Worm (Caenorhabditis elegans) whole organism, late embryonic: Measurements from ENCODE around the gene W10C6.2.

Experiments used
- C08G9.2 ChIP-seq: sonication (generic microtip); optimal IDR thresholded peaks from 2 replicates; lab custom pipeline; 2016; ENCODE audit warnings: mild to moderate bottlenecking, missing genetic modification characterization, moderate library complexity, missing compliant biosample characterization
- F13H6.1 ChIP-seq: sonication (generic microtip); optimal IDR thresholded peaks from 2 replicates; lab custom pipeline; 2016; ENCODE audit warnings: missing genetic modification characterization, missing compliant biosample characterization
- K02D7.2 ChIP-seq: sonication (generic microtip); optimal IDR thresholded peaks from 2 replicates; lab custom pipeline; 2017; ENCODE audit warnings: mild to moderate bottlenecking, missing genetic modification characterization, missing compliant biosample characterization
- T23F11.4 ChIP-seq: fragments of 200-800 bp; sonication (Bioruptor generic); optimal IDR thresholded peaks from 2 replicates; lab custom pipeline; 2018; ENCODE audit warnings: mild to moderate bottlenecking, missing genetic modification characterization, missing compliant biosample characterization
- Y22D7AL.16 ChIP-seq: sonication (generic microtip); optimal IDR thresholded peaks from 2 replicates; lab custom pipeline; 2016; ENCODE audit warnings: missing genetic modification characterization, missing compliant biosample characterization
- ceh-14 ChIP-seq: sonication (generic microtip); optimal IDR thresholded peaks from 2 replicates; lab custom pipeline; 2016; ENCODE audit warnings: missing genotype, missing genetic modification characterization, missing compliant biosample characterization
- ceh-18 ChIP-seq: sonication (generic microtip); optimal IDR thresholded peaks from 2 replicates; lab custom pipeline; 2016; ENCODE audit warnings: missing genetic modification characterization, missing compliant biosample characterization
- ceh-19 ChIP-seq: fragments of 200-800 bp; sonication (Bioruptor generic); optimal IDR thresholded peaks from 2 replicates; lab custom pipeline; 2018; ENCODE audit warnings: mild to moderate bottlenecking, missing genetic modification characterization, missing compliant biosample characterization
- ceh-24 ChIP-seq: sonication (generic microtip); optimal IDR thresholded peaks from 2 replicates; lab custom pipeline; 2016; ENCODE audit warnings: mild to moderate bottlenecking, missing genetic modification characterization, missing compliant biosample characterization
- ceh-31 ChIP-seq: sonication (generic microtip); optimal IDR thresholded peaks from 2 replicates; lab custom pipeline; 2016; ENCODE audit warnings: missing genetic modification characterization, missing compliant biosample characterization
- ceh-34 ChIP-seq: sonication (generic microtip); optimal IDR thresholded peaks from 2 replicates; lab custom pipeline; 2016; ENCODE audit warnings: mild to moderate bottlenecking, missing genetic modification characterization, missing compliant biosample characterization
- ceh-45 ChIP-seq: fragments of 200-800 bp; sonication (Bioruptor generic); IDR thresholded peaks from 2 replicates; pipeline ENCODE4 v1.3.6; 2022; ENCODE audit warnings: missing genetic modification reagents, missing genetic modification characterization, missing compliant biosample characterization
- ceh-48 ChIP-seq: sonication (generic microtip); optimal IDR thresholded peaks from 2 replicates; lab custom pipeline; 2016; ENCODE audit warnings: missing genetic modification characterization, inconsistent platforms, missing compliant biosample characterization
- ceh-6 ChIP-seq: fragments of 200-800 bp; sonication (Bioruptor generic); optimal IDR thresholded peaks from 2 replicates; lab custom pipeline; 2018; ENCODE audit warnings: mild to moderate bottlenecking, missing genetic modification characterization, missing compliant biosample characterization
- che-1 ChIP-seq: sonication (generic microtip); optimal IDR thresholded peaks from 2 replicates; lab custom pipeline; 2016; ENCODE audit warnings: mild to moderate bottlenecking, missing genetic modification characterization, missing compliant biosample characterization
- eyg-1 ChIP-seq: sonication (generic microtip); optimal IDR thresholded peaks from 2 replicates; lab custom pipeline; 2016; ENCODE audit warnings: missing genotype, missing genetic modification characterization, missing compliant biosample characterization
- fax-1 ChIP-seq: sonication (generic microtip); optimal IDR thresholded peaks from 2 replicates; lab custom pipeline; 2016; ENCODE audit warnings: missing genotype, missing genetic modification characterization, missing compliant biosample characterization
- fkh-6 ChIP-seq: sonication (generic microtip); optimal IDR thresholded peaks from 2 replicates; lab custom pipeline; 2016; ENCODE audit warnings: missing genetic modification characterization, missing compliant biosample characterization
- hlh-13 ChIP-seq: fragments of 200-800 bp; sonication (Bioruptor generic); optimal IDR thresholded peaks from 2 replicates; lab custom pipeline; 2018; ENCODE audit warnings: mild to moderate bottlenecking, missing genetic modification characterization, missing compliant biosample characterization
- hlh-15 ChIP-seq: sonication (generic microtip); optimal IDR thresholded peaks from 2 replicates; lab custom pipeline; 2016; ENCODE audit warnings: missing genetic modification characterization, missing compliant biosample characterization
- hlh-30 ChIP-seq: sonication (generic microtip); optimal IDR thresholded peaks from 2 replicates; lab custom pipeline; 2017; ENCODE audit warnings: antibody characterized with exemption, missing genetic modification characterization, missing compliant biosample characterization; ENCODE audit not compliant: insufficient read depth
- hlh-6 ChIP-seq: sonication (generic microtip); optimal IDR thresholded peaks from 2 replicates; lab custom pipeline; 2016; ENCODE audit warnings: missing genotype, missing genetic modification characterization, missing compliant biosample characterization
- hlh-8 ChIP-seq: sonication (generic microtip); optimal IDR thresholded peaks from 2 replicates; lab custom pipeline; 2016; ENCODE audit warnings: missing genotype, missing genetic modification characterization, missing compliant biosample characterization
- lim-6 ChIP-seq: sonication (generic microtip); optimal IDR thresholded peaks from 2 replicates; lab custom pipeline; 2016; ENCODE audit warnings: missing genetic modification characterization, missing compliant biosample characterization
- lin-11 ChIP-seq: fragments of 200-800 bp; sonication (Bioruptor generic); optimal IDR thresholded peaks from 2 replicates; lab custom pipeline; 2018; ENCODE audit warnings: mild to moderate bottlenecking, missing genetic modification characterization, missing compliant biosample characterization
- madf-2 ChIP-seq: sonication (generic microtip); optimal IDR thresholded peaks from 2 replicates; lab custom pipeline; 2017; ENCODE audit warnings: missing genetic modification characterization, missing compliant biosample characterization
- mec-3 ChIP-seq: sonication (generic microtip); optimal IDR thresholded peaks from 2 replicates; lab custom pipeline; 2016; ENCODE audit warnings: borderline replicate concordance, missing genetic modification characterization, missing compliant biosample characterization
- nfya-1 ChIP-seq: sonication (generic microtip); optimal IDR thresholded peaks from 2 replicates; lab custom pipeline; 2017; ENCODE audit warnings: missing genetic modification characterization, mild to moderate bottlenecking, missing compliant biosample characterization, antibody characterized with exemption, moderate library complexity
- nhr-11 ChIP-seq: fragments of 150-350 bp; optimal IDR thresholded peaks from 2 replicates; lab custom pipeline; 2014; ENCODE audit warnings: missing biosample characterization, missing genetic modification characterization
- nhr-232 ChIP-seq: sonication (generic microtip); optimal IDR thresholded peaks from 2 replicates; lab custom pipeline; 2016; ENCODE audit warnings: missing genetic modification characterization, missing compliant biosample characterization
- npax-4 ChIP-seq: sonication (generic microtip); optimal IDR thresholded peaks from 2 replicates; lab custom pipeline; 2016; ENCODE audit warnings: missing genetic modification characterization, missing compliant biosample characterization
- odd-2 ChIP-seq: sonication (generic microtip); optimal IDR thresholded peaks from 2 replicates; lab custom pipeline; 2017; ENCODE audit warnings: antibody characterized with exemption, mild to moderate bottlenecking, missing genetic modification characterization, missing compliant biosample characterization
- pag-3 ChIP-seq: sonication (generic microtip); optimal IDR thresholded peaks from 2 replicates; lab custom pipeline; 2016; ENCODE audit warnings: missing compliant biosample characterization, missing genetic modification characterization, borderline replicate concordance
- pat-9 ChIP-seq: fragments of 200-800 bp; sonication (Bioruptor generic); optimal IDR thresholded peaks from 2 replicates; lab custom pipeline; 2018; ENCODE audit warnings: mild to moderate bottlenecking, missing genetic modification characterization, moderate library complexity, missing compliant biosample characterization
- pha-2 ChIP-seq: sonication (generic microtip); optimal IDR thresholded peaks from 2 replicates; lab custom pipeline; 2017; ENCODE audit warnings: mild to moderate bottlenecking, missing genetic modification characterization, missing compliant biosample characterization
- pros-1 ChIP-seq: fragments of 150-350 bp; optimal IDR thresholded peaks from 2 replicates; lab custom pipeline; 2014; ENCODE audit warnings: missing biosample characterization, missing genetic modification reagents, missing genetic modification characterization
- ref-2 ChIP-seq: sonication (generic microtip); optimal IDR thresholded peaks from 2 replicates; lab custom pipeline; 2016; ENCODE audit warnings: missing genetic modification characterization, missing compliant biosample characterization
- sdc-2 ChIP-seq: sonication (generic microtip); optimal IDR thresholded peaks from 2 replicates; lab custom pipeline; 2016; ENCODE audit warnings: missing genotype, missing genetic modification characterization, missing compliant biosample characterization
- sox-2 ChIP-seq: fragments of 200-800 bp; sonication (Bioruptor generic); IDR thresholded peaks from 2 replicates; pipeline ENCODE4 v1.3.6; 2022; ENCODE audit warnings: missing genetic modification reagents, missing genetic modification characterization, missing compliant biosample characterization
- sox-4 ChIP-seq: sonication (generic microtip); optimal IDR thresholded peaks from 2 replicates; lab custom pipeline; 2017; ENCODE audit warnings: mild to moderate bottlenecking, missing genetic modification characterization, inconsistent platforms, missing compliant biosample characterization
- syd-9 ChIP-seq: sonication (generic microtip); optimal IDR thresholded peaks from 2 replicates; lab custom pipeline; 2016; ENCODE audit warnings: mild to moderate bottlenecking, missing genetic modification characterization, moderate library complexity, missing compliant biosample characterization
- ttx-3 ChIP-seq: sonication (generic microtip); optimal IDR thresholded peaks from 2 replicates; lab custom pipeline; 2016; ENCODE audit warnings: missing genetic modification reagents, missing genetic modification characterization, missing compliant biosample characterization
- unc-42 ChIP-seq: sonication (generic microtip); optimal IDR thresholded peaks from 2 replicates; lab custom pipeline; 2016; ENCODE audit warnings: missing genotype, missing genetic modification characterization, missing compliant biosample characterization
- unc-55 ChIP-seq: sonication (generic microtip); optimal IDR thresholded peaks from 2 replicates; lab custom pipeline; 2017; ENCODE audit warnings: missing biosample characterization, missing genetic modification reagents, missing genetic modification characterization
- zip-5 ChIP-seq: sonication (generic microtip); optimal IDR thresholded peaks from 2 replicates; lab custom pipeline; 2016; ENCODE audit warnings: missing genetic modification characterization, missing compliant biosample characterization

W10C6.2 gene

DNA sequence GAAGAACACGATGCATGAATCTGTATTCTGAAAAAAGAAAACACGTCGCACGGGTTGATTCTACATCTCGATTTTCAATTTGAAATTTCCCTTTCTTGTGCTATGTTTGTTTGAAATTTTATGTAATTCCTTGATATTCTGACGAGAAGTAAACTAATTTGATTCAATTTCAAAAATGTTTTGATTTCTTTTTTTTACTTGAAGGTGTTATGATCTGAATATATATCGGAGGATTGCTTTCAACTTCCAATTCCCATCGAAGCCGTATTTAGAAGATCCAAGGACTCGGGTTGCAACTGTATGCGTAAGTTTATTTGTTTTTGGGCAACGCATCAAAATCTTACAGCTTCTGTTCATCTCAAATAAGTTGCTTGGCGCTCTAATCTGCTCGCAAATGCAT lies 5.7 kb upstream of the W10C6.2 start, which contains the start of gene F40F8.1:
Gene F40F8.1 (plus strand): TSS at position 301 of the 400 bp plus-strand sequence.
- TF ChIP-seq hlh-6 (no peak), lin-11 (tag; lab: Kevin White, UChicago) (no peak), madf-2 (tag; lab: Kevin White, UChicago) (no peak), ceh-31 (no peak), sox-4 (tag; lab: Kevin White, UChicago) (no peak)

DNA sequence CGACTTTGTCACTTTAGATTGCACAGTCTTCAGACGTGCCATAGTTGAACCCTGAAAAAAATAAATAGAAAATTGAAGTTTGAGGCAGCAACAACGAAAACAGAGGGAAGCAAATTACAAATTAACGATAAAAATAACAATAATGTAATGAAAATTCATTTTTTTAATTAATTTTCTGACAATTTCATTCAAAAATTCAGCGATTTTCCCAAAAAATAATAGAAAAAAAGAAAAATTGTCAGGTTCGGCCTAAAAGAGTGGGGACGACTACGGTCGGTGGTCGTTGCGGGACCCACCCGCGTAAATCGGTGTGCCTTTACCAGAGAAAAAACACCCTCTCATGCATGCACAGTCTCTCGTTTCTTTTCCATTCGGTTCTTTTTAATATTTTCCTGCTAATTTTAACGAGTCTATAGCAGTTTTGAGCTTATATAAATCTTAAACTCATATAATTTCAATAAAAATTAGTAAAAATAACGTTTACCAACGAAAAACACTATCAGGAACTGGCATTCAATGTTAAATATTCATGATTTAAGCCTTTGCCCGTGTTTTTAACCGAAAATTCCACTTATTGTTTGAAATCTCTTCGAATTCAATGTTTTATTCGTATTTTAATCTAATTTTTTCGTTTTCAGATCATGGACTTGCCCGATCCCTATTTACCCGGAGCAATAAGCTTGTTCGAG lies 4.8 kb upstream of the W10C6.2 start, which contains the start of the genes rps-9 and lsm-1:
Gene rps-9 (minus strand): TSS at position 51 of the 689 bp plus-strand sequence.
Gene lsm-1 (plus strand): TSS at position 639 of the 689 bp plus-strand sequence.
- TF ChIP-seq unc-42 (tag; lab: Kevin White, UChicago) (no peak), sox-2 (GFP tag; lab: Robert Waterston, UW) (no peak), ceh-45 (GFP tag; lab: Robert Waterston, UW) (no peak), ceh-24 (no peak), unc-55 (GFP tag; lab: Kevin White, UChicago) (peak; percentile 19), fax-1 (tag; lab: Kevin White, UChicago) (no peak), lim-6 (tag; lab: Kevin White, UChicago) (no peak), ceh-31 (no peak), syd-9 (tag; lab: Kevin White, UChicago) (no peak), che-1 (tag; lab: Kevin White, UChicago) (no peak), pat-9 (no peak), nfya-1 (tag; lab: Kevin White, UChicago) (peak; percentile 70)

DNA sequence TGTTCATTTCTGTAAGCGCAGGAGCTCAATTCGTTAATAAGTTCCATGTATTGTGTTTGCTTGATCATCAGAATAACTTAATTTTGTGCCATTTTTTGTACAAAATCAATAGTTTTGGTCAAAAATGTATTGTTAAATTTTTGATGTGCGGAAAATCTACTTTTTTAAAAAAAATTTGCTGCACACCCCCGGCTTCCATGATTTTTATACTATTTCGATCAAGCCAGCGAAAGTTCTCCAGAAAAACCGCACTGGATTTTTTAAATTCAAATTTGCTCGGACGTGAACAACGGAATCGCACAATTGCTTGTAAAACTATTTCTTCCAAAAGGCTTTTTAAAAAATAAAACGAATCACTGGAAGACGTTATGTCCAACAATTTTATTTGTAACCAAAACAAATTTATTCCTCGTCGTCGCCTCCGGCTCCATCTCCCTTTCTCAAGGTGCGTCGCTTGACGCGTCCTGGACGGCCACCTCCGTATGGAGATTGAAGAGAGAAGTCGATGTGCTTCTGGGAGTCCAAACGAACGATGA lies 3.4 kb upstream of the W10C6.2 start:
- TF ChIP-seq ceh-14 (no peak), ceh-19 (GFP tag; lab: Kevin White, UChicago) (no peak), nhr-11 (tag; lab: Kevin White, UChicago) (no peak), hlh-13 (GFP tag; lab: Kevin White, UChicago) (no peak), F13H6.1 (tag; lab: Kevin White, UChicago) (no peak), unc-42 (tag; lab: Kevin White, UChicago) (no peak), zip-5 (no peak), sdc-2 (tag; lab: Kevin White, UChicago) (no peak), pha-2 (tag; lab: Kevin White, UChicago) (no peak), npax-4 (no peak), hlh-8 (tag; lab: Kevin White, UChicago) (no peak), nhr-232 (tag; lab: Kevin White, UChicago) (no peak), mec-3 (tag; lab: Kevin White, UChicago) (no peak), odd-2 (tag; lab: Kevin White, UChicago) (no peak), ttx-3 (tag; lab: Kevin White, UChicago) (no peak), Y22D7AL.16 (tag; lab: Kevin White, UChicago) (no peak), hlh-30 (tag; lab: Kevin White, UChicago) (no peak), ceh-6 (no peak), pag-3 (no peak)

ce11 chrII:11112419-11112818 lies 9.3 kb downstream of the W10C6.2 start, which contains the start of gene mat-2:
Gene mat-2, plus strand, starts transcription at chrII:11112719.
- TF ChIP-seq C08G9.2 (tag; lab: Kevin White, UChicago) = no peak
- no peak for TF ChIP-seq ceh-34
- no peak for TF ChIP-seq sox-4 (tag; lab: Kevin White, UChicago)
- no peak for TF ChIP-seq ceh-48 (tag; lab: Kevin White, UChicago)
- no peak for TF ChIP-seq sox-2 (GFP tag; lab: Robert Waterston, UW)
- TF ChIP-seq ref-2 (tag; lab: Kevin White, UChicago) = no peak
- no peak for TF ChIP-seq K02D7.2 (tag; lab: Kevin White, UChicago)
- TF ChIP-seq hlh-15 (tag; lab: Kevin White, UChicago) = no peak
- no peak for TF ChIP-seq ceh-18 (tag; lab: Kevin White, UChicago)
- no peak for TF ChIP-seq eyg-1 (tag; lab: Kevin White, UChicago)
- TF ChIP-seq hlh-13 (GFP tag; lab: Kevin White, UChicago) = no peak
- TF ChIP-seq sdc-2 (tag; lab: Kevin White, UChicago) = no peak
- no peak for TF ChIP-seq T23F11.4 (GFP tag; lab: Kevin White, UChicago)
- no peak for TF ChIP-seq fkh-6 (tag; lab: Kevin White, UChicago)
- no peak for TF ChIP-seq ceh-14
- TF ChIP-seq nfya-1 (tag; lab: Kevin White, UChicago) = no peak
- TF ChIP-seq pros-1 (tag; lab: Kevin White, UChicago) = no peak
- no peak for TF ChIP-seq odd-2 (tag; lab: Kevin White, UChicago)
- no peak for TF ChIP-seq syd-9 (tag; lab: Kevin White, UChicago)
